Worm (Caenorhabditis elegans) whole organism, dauer: ENCODE measurements around the gene ZK105.5.

Experiments used
- unc-62 ChIP-seq: sonication (generic microtip); optimal IDR thresholded peaks from 2 replicates; lab custom pipeline; 2017; ENCODE audit warnings: missing biosample characterization, missing genetic modification reagents, missing genetic modification characterization

The ZK105.5 gene

DNA sequence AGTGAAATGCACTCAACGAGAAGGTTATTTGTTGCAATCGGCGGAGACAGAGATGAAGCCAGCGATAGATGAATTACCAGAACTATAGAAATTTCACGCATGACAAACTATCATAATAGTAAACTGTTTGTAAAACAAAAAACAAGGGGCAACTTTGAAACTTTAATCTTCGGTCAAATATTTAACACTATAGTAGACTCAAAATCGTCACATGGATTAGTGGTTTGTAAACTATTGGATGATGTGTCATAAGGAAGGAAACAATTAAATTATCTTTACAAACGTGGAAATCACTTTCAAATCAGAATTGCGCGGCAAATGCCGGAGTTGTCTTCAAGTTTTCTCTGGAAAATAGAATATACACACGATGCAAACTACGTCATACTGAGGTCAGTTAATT lies at the start of gene ZK105.5:
Gene ZK105.5 (minus strand): TSS at position 101 of the 400 bp plus-strand sequence.
- no peak for TF ChIP-seq unc-62 (GFP tag; lab: Kevin White, UChicago)

DNA sequence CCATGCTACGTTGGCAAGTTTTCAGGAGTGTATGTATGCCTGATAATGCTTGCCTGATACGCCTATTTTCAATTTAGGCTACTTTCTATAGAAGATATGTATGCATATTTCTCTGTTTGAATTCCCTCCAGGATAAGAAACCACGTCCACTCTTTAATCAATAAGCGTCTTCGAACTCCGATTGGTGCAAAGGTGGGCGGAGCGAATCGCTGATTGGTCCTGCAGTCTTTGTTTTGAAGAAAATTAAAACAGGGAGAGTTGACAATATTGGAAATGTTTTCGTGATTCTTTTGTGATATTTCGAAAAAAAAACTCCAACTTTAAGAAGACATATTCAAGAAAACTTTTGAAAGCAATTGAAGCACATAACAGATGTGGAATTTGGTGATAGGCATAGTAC lies 44.4 kb upstream of the ZK105.5 start:
- TF ChIP-seq unc-62 (GFP tag; lab: Kevin White, UChicago) = no peak

DNA sequence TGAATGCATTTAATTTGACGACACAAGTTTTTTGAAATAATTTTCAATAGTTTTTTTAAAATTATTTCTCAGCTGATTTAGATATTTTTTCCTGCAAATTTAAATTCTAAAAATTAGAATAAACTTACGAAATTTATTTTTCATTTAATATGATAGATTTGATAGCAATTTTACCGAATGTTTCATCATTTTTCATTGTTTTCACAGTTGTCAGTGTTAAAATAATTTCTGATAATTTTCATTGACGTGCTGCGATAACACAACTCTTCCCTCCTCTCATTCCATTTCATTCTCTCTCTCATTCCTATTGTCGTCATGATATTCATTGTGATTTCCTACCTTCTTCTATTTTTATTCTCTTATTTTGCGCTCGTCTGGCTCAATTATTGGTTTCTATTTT lies 42.6 kb upstream of the ZK105.5 start, which contains the start of gene hint-3:
Gene hint-3 (plus strand): TSS at position 301 of the 400 bp plus-strand sequence.
- TF ChIP-seq unc-62 (GFP tag; lab: Kevin White, UChicago) = no peak

DNA sequence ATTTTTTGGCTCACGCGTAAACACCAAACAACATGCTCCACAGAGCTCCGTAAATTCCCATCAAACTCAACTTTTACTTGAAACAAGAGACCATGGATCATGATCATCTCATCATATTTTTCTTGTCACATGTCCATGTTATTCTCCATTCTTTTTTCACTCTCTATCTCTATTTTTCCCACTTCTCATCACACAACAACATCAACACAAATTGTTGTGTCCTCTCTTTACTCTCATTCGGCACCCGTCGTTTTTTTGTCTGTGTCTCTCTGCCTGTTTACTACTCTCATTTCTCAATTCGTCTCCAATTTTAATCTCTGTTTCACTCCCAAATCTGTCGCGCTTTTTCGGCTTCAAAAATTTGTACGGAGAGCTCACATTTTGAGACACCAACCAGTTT lies 41.7 kb upstream of the ZK105.5 start:
- TF ChIP-seq unc-62 (GFP tag; lab: Kevin White, UChicago) = no peak

DNA sequence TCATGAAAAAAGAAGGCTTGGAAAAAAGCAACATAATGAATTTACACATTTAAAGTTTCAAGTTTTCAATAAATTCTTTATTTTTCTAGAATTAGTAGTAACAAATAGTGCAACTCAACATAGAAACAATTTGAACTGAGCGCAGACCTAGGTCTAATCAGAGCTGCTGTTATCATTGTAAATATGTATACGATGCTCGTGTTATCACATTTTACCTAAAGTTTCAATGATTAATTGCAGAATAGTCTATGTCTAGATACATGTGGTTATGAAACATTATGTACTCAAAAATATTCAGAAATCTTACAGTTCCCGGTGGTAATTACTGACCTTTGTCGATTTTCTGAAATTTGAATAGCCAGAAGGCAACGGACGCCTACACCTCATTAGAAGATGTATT lies 38.5 kb upstream of the ZK105.5 start:
- no peak for TF ChIP-seq unc-62 (GFP tag; lab: Kevin White, UChicago)

DNA sequence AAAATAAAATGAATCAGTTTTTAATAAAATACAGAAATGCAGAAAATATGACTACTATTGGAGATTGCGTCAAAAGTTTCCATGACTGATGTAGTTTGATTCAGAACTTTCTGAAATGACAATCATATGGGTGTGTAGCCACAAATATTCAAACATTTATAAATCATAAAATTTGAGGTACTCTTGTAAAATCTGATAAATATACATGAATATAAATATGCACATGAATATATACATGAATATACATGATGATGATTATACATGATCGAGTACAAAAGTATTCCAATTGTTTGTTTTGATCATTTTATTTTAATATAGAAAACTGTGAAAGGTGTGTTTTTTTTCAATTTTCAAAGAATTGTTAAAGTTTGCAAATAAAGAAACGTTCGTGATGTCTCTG lies 37.0 kb upstream of the ZK105.5 start, which contains the start of gene T05B11.4:
Gene T05B11.4 (minus strand): TSS at position 101 of the 400 bp plus-strand sequence.
- no peak for TF ChIP-seq unc-62 (GFP tag; lab: Kevin White, UChicago)

DNA sequence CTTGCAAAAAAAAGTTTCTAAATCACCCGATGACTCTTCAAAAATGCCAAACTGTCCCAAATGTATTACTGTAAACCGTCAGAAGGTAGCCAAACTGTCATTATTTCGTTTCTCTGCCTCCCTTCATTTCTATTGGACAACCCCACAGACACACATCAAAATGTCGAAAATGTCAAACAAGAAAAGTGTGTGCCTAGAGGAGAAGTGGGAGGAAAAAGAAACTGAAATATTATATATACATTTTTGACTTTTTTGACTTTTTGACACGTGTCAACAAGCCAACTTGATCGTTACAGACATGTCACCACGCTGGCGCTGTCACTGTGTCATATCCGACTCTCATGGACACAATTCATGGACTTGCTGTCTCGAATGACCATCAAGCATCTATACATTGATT lies 32.2 kb upstream of the ZK105.5 start:
- TF ChIP-seq unc-62 (GFP tag; lab: Kevin White, UChicago) = no peak

DNA sequence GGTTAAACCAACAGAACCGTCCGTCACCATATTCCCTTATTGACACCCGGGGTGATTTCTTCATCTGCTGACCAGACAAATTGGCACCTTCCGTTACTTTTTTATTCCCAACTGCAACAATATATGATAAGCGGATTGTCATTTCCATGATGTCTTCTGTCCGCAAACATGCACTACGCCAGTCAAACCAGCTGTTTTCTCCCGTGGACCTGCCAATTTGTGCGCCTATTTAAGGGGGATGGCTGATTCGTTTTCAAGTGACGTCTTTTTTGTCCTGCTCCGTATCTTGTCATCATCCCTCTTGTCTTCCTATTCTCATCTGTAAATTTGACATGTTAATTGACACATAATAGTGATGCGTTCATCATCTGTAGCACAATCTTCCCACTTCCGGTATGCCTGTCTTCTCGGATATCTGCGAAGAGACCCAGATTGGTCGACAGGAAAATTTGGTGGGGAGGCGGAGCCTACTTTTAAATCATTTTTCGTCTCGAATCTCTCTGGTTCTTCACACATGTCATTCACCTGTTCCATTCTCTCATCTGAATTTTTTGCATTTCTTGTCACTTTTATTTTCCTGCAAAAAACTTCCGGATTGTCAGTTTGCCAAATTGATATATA lies 30.6 kb upstream of the ZK105.5 start:
- TF ChIP-seq unc-62 (GFP tag; lab: Kevin White, UChicago) = no peak

DNA sequence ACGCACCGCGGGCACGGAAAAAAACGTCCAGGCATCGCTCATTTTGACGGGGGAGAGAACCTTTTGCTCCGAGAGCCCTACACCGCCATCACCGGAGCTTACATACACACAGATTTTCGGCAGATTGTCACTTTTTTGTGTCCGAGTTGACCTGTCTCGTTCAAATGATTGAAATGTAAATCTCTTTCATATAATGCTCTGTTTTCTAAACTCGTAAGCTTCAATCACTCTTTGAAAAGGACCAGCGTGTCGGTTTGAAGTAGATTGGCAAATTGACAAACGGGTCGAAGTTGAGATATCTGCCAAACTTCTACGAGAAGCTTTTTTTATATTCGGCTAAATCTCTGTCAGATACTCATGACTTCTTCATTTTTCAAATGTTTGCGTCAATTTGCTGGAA lies 29.6 kb upstream of the ZK105.5 start:
- no peak for TF ChIP-seq unc-62 (GFP tag; lab: Kevin White, UChicago)

DNA sequence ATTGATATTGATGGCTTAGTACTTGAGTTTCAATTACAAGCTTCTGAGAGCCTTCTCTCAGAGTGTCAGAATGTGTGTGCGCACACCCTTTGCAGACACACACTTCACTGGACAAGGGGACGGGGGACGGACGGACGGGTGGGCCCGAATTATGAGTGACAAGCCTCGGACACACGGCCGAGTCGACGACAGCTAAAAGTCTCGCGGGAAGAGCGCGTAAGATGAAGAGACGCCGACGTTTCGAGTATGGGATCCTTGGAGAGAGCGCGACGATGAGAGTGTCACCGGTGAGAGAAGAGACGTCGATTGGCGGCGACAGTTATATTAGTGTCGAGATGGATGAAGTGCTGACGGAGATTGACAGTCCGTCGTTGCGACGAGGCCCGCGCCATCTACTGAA lies 28.4 kb upstream of the ZK105.5 start:
- no peak for TF ChIP-seq unc-62 (GFP tag; lab: Kevin White, UChicago)

DNA sequence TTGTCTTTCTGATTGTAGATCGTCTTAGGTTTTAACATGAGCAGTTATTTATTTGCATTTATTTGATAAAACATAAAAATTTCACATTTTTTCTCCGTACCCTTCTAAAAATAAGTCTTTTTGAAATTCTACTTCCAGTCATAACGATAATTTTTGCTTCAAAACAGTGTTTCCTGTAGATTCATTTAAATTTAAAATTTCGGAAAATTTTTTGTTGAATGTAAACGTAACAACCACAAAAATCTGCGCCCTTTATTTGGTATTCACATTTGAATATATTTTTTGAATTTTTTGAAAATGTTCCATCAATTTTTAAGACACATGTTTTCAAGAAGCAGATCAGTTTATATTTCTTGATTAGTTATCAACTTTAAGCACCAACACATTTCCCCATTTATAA lies 27.9 kb upstream of the ZK105.5 start:
- TF ChIP-seq unc-62 (GFP tag; lab: Kevin White, UChicago) = no peak

DNA sequence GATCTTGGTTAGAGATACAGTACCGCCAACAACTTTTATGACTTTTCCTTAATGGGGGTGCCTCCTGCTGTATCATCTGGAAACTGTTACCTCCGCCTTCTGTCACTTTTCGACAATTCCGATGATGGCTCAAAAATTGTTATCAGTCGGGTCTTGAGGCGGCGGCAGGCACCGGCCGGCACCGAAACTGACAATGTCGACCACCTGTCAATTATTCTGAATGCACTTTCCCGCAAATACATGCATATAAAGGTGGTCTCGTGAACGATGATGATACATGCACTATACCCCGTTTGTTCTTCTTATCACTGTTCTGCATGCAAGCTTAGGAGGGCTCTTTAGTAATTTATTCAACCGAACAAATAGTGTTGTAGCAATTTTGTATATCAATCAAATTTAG lies 26.5 kb upstream of the ZK105.5 start:
- TF ChIP-seq unc-62 (GFP tag; lab: Kevin White, UChicago) = no peak

DNA sequence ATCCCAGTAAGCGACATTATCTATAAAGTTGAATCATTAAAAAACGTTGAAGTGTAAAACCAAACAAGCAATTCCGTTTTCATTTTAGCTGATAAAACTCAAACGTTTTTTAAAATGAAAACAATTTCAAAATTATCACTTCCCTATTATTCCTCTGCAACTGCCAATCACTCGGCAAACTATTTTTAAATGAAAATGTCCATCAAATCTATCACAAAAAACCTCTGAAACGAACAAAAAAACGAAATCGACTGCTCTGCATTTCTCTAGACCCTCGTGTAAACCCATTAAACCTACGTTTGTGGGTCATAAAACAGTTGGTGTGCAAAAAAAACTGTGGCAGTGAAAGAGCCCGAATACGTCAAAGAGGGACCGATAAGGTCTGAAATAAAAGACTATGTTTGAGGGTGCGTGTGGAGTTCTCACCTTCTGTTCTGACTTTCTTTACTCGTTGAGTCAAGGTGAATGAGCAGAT lies 25.0 kb upstream of the ZK105.5 start, which contains the start of gene fbxl-5:
Gene fbxl-5 (plus strand): TSS at position 425 of the 475 bp plus-strand sequence.
- TF ChIP-seq unc-62 (GFP tag; lab: Kevin White, UChicago) = no peak

DNA sequence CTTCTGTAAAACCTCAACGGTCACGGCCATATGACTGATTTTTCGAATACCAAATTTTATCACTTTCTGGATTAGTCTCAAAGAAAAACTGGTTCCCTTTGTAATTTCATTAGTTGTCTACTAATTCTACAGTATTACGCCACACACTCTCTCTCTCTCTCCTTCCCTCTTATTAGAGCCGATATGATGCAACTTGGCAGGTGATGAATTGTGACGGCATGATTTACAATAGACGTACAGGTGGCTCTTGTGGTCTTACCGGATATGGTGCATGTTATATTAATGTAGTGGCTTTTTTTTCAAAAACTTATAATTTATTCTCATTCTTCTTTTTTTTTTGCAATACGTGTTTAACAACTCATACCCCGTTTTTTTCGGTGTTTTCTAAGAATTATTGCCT lies 24.4 kb upstream of the ZK105.5 start:
- TF ChIP-seq unc-62 (GFP tag; lab: Kevin White, UChicago) = no peak

DNA sequence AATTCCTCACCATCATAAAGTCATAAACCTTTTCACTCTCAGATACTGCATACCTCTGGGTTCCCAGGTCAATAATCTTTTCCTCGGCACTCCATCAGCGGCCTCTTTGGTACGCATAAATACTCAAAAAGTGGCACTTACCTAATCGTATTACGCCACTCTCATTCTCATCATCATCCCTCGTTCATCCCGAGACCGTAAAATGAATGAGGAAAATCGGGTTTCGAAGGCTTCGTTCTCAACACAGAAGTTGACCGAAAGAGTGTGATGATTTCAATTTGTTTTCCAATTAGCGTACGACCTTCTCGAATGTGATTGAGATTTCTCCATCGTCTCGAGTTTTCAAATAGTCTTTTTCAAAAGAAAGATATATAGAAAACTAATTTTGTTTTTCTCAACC lies 22.4 kb upstream of the ZK105.5 start:
- no peak for TF ChIP-seq unc-62 (GFP tag; lab: Kevin White, UChicago)

DNA sequence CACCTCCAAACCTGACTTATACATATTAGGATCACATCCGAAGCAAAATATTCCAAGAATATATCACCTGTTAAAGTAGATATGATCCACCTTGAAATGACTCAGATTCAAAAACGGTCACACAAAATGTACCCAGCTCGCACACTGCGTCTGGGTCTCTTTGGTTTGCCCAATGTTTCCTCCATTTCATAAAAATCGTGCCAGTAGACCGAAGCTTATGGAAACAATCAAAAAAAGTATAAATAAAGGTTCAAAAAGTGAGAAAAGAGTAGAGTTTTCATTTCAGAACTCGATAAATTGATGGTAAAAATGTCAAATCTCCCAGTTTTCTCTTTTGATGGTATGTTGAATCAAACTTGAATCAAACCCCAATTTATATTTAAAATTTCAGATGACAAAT lies 20.2 kb upstream of the ZK105.5 start, which contains the start of gene srr-9:
Gene srr-9 (plus strand): TSS at position 301 of the 400 bp plus-strand sequence.
- TF ChIP-seq unc-62 (GFP tag; lab: Kevin White, UChicago) = no peak

DNA sequence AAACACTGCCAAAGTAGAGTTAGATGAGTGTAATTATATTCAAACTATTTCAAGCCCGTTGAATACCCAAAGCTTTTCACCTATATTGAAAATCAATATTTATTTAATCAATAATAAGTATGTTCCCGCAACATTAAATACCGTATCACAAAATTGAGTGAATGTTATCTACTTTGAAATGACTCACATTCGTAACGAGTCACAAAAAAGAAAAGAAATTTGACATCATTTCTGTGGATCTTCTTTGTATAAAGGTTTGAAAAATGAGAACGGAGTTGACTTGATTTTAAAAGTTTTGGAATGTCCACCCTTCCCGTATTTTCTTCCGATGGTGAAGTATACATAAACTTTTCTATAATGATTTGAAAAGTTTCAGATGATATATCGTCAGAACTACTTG lies 17.8 kb upstream of the ZK105.5 start, which contains the start of gene srr-10:
Gene srr-10 (plus strand): TSS at position 301 of the 400 bp plus-strand sequence.
- no peak for TF ChIP-seq unc-62 (GFP tag; lab: Kevin White, UChicago)
